Fruit fly (Drosophila melanogaster) whole organism, adult: ENCODE measurements around the gene CG31922.

Experiments used
- CG11617 ChIP-seq: fragments of 200-800 bp; sonication (Bioruptor generic); optimal IDR thresholded peaks from 2 replicates; lab custom pipeline; 2017; ENCODE audit warnings: mild to moderate bottlenecking, missing biosample characterization, missing genetic modification reagents, missing genetic modification characterization
- CG1620 ChIP-seq: fragments of 200-800 bp; sonication (Bioruptor generic); optimal IDR thresholded peaks from 2 replicates; lab custom pipeline; 2016; ENCODE audit warnings: missing biosample characterization, missing genetic modification characterization
- CG7101 ChIP-seq: fragments of 200-800 bp; sonication (Bioruptor generic); optimal IDR thresholded peaks from 2 replicates; lab custom pipeline; 2018; ENCODE audit warnings: missing biosample characterization, mild to moderate bottlenecking, missing genetic modification characterization, moderate library complexity
- Hr96 ChIP-seq: fragments of 200-800 bp; sonication (Bioruptor generic); optimal IDR thresholded peaks from 2 replicates; lab custom pipeline; 2016; ENCODE audit warnings: missing biosample characterization, missing genetic modification characterization
- bab1 ChIP-seq: fragments of 200-800 bp; sonication (Bioruptor generic); optimal IDR thresholded peaks from 3 replicates; lab custom pipeline; 2019; ENCODE audit warnings: missing biosample characterization, mild to moderate bottlenecking, missing genetic modification characterization, moderate library complexity
- cnc ChIP-seq, 2 experiments: fragments of >200 bp; optimal IDR thresholded peaks; 2 replicates each; lab custom pipeline; 2017
- kay ChIP-seq: fragments of 200-800 bp; sonication (Bioruptor generic); peaks from one replicate; lab custom pipeline; 2016; ENCODE audit warnings: missing biosample characterization, missing genetic modification characterization, borderline replicate concordance
- tj ChIP-seq: fragments of 200-800 bp; sonication (Bioruptor generic); optimal IDR thresholded peaks from 3 replicates; lab custom pipeline; 2017; ENCODE audit warnings: missing biosample characterization, mild to moderate bottlenecking, missing genetic modification characterization, moderate library complexity

DNA sequence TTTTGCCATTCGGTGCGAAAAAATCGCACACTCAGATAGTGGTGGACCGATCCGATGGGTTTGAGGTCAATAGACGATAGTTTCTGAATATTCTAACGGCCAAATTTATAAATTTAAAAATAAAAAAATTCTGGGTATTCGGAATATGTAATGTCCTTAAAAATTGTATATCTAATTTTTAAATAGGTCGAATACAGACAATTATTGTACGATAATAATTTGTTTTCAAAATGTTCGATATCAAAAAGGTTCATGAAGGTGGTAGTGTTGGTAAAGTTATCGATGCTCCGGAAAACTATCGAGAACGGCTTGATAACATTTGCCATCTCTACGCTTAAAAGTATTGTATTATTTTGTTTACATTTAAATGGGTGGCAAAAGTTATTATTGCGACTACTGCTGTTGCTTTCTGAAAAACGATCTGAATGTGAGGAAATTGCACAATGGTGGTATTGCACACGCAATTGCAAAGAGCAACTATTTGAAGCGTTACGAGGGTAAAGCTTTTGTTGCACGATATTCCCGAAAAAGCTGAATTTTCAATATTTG, at the start of gene CG31922, which contains the start of gene Plap:
- peak; percentile 80 for TF ChIP-seq Hr96 (GFP tag; lab: Kevin White, UChicago)
- no peak for TF ChIP-seq cnc (optimal IDR thresholded peaks at IDR 0.05; lab: Kevin White, UChicago)
- peak; percentile 90 for TF ChIP-seq CG1620 (GFP tag; lab: Kevin White, UChicago)
- TF ChIP-seq kay (GFP tag; lab: Kevin White, UChicago) = no peak
- peak; percentile 69 for TF ChIP-seq bab1 (GFP tag; lab: Kevin White, UChicago)
- peak; percentile 89 for TF ChIP-seq tj
- peak; percentile 78 for TF ChIP-seq CG7101 (tag; lab: Kevin White, UChicago)
- TF ChIP-seq CG11617 = peak; percentile 79
